Worm (Caenorhabditis elegans) whole organism, early embryonic: ENCODE results near the gene F56H9.6.

ENCODE experiments used
- B0310.2 ChIP-seq: sonication (generic microtip); optimal IDR thresholded peaks from 2 replicates; lab custom pipeline; 2016; ENCODE audit warnings: mild to moderate bottlenecking, missing genetic modification characterization, missing compliant biosample characterization
- F13C5.2 ChIP-seq: sonication (generic microtip); optimal IDR thresholded peaks from 2 replicates; lab custom pipeline; 2017; ENCODE audit warnings: mild to moderate bottlenecking, missing genetic modification characterization, inconsistent platforms, missing compliant biosample characterization
- aly-1 ChIP-seq: sonication (generic microtip); optimal IDR thresholded peaks from 2 replicates; lab custom pipeline; 2016; ENCODE audit warnings: missing genetic modification characterization, missing compliant biosample characterization
- ama-1 ChIP-seq: fragments of 150-350 bp; optimal IDR thresholded peaks from 2 replicates; lab custom pipeline; 2014
- ceh-13 ChIP-seq: fragments of 200-800 bp; sonication (Bioruptor generic); optimal IDR thresholded peaks from 2 replicates; lab custom pipeline; 2018; ENCODE audit warnings: mild to moderate bottlenecking, missing genetic modification characterization, missing compliant biosample characterization
- ceh-36 ChIP-seq: sonication (generic microtip); optimal IDR thresholded peaks from 2 replicates; lab custom pipeline; 2016; ENCODE audit warnings: missing genetic modification characterization, inconsistent platforms, missing compliant biosample characterization
- ets-7 ChIP-seq: sonication (generic microtip); optimal IDR thresholded peaks from 2 replicates; lab custom pipeline; 2016; ENCODE audit warnings: missing genotype, missing genetic modification characterization, missing compliant biosample characterization
- flt-1 ChIP-seq: fragments of 200-800 bp; sonication (Bioruptor generic); IDR thresholded peaks from 2 replicates; pipeline ENCODE4 v1.3.6; 2022; ENCODE audit warnings: missing genetic modification characterization, missing compliant biosample characterization
- hmbx-1 ChIP-seq: sonication (generic microtip); optimal IDR thresholded peaks from 2 replicates; lab custom pipeline; 2016; ENCODE audit warnings: mild to moderate bottlenecking, missing genetic modification characterization, missing compliant biosample characterization
- hmg-4 ChIP-seq: fragments of 200-800 bp; sonication (Bioruptor generic); optimal IDR thresholded peaks from 2 replicates; lab custom pipeline; 2018; ENCODE audit warnings: mild to moderate bottlenecking, missing genetic modification characterization, missing compliant biosample characterization
- hnd-1 ChIP-seq: sonication (generic microtip); optimal IDR thresholded peaks from 2 replicates; lab custom pipeline; 2016; ENCODE audit warnings: missing genetic modification characterization, missing compliant biosample characterization
- pes-1 ChIP-seq: fragments of 200-800 bp; sonication (Bioruptor generic); IDR thresholded peaks from 2 replicates; pipeline ENCODE4 v1.3.6; 2022; ENCODE audit warnings: missing genetic modification reagents, missing genetic modification characterization, missing compliant biosample characterization
- scrt-1 ChIP-seq: fragments of 200-800 bp; sonication (Bioruptor generic); IDR thresholded peaks from 2 replicates; pipeline ENCODE4 v1.3.6; 2022; ENCODE audit warnings: missing genetic modification characterization, missing compliant biosample characterization
- sea-1 ChIP-seq: fragments of 200-800 bp; sonication (Bioruptor generic); conservative IDR thresholded peaks from 2 replicates; pipeline ENCODE4 v1.3.6; 2022; ENCODE audit warnings: missing genetic modification characterization, missing compliant biosample characterization
- tbx-11 ChIP-seq: fragments of 200-800 bp; sonication (Bioruptor generic); IDR thresholded peaks from 2 replicates; pipeline ENCODE4 v1.3.6; 2022; ENCODE audit warnings: missing genetic modification characterization, missing compliant biosample characterization
- tbx-37 ChIP-seq: fragments of 200-800 bp; sonication (Bioruptor generic); conservative IDR thresholded peaks from 2 replicates; pipeline ENCODE4 v1.3.6; 2022; ENCODE audit warnings: missing genetic modification reagents, missing genetic modification characterization, missing compliant biosample characterization
- tra-4 ChIP-seq: sonication (generic microtip); optimal IDR thresholded peaks from 2 replicates; lab custom pipeline; 2017; ENCODE audit warnings: missing genetic modification characterization, missing compliant biosample characterization

The F56H9.6 gene

ce11 chrV:12640384-12640783 is 10.7 kb upstream of the F56H9.6 start, which contains the start of gene gpa-8:
gpa-8 (minus strand) TSS chrV:12640484.
- TF ChIP-seq tbx-11 (GFP tag; lab: Robert Waterston, UW) = no peak

- no peak for TF ChIP-seq tra-4 (tag; lab: Kevin White, UChicago)
- TF ChIP-seq ets-7 (tag; lab: Kevin White, UChicago) = no peak
- no peak for TF ChIP-seq hmbx-1 (tag; lab: Kevin White, UChicago)
- TF ChIP-seq hmg-4 (GFP tag; lab: Kevin White, UChicago) = no peak
- TF ChIP-seq ceh-36 (tag; lab: Kevin White, UChicago) = no peak
- no peak for TF ChIP-seq B0310.2 (tag; lab: Kevin White, UChicago)
- TF ChIP-seq aly-1 = no peak
- no peak for TF ChIP-seq hnd-1
- TF ChIP-seq pes-1 (GFP tag; lab: Robert Waterston, UW) = no peak
These were observed 8.3 kb upstream of the F56H9.6 start for ce11 chrV:12637764-12638502.

DNA sequence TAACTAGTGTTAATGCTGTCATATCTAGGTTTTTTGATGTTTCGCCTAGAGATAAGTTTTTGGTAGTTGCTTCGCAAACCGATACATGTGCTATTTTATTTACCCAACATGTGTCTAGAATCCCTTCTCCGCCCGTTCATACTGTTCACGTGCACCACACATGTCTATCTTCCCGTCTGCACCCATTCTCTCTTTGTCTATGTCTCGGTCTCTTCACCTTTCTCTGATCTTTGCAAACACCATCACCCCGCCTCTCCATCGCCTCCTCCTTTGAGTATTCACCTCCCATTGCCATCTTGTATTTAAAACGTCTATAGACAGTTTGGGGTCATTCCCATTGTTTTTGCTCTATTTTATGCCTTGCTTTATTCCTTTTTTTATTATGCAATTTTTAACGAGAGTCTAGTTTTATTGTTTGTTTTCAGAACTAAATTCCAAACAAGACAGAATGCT is 7.6 kb upstream of the F56H9.6 start, which contains the start of gene F56H9.2:
TSS of gene F56H9.2 (plus strand) at position 426 of the 453 bp plus-strand sequence.
- TF ChIP-seq ama-1 (lab: Kevin White, UChicago) (no peak), aly-1 (no peak), sea-1 (GFP tag; lab: Robert Waterston, UW) (no peak), F13C5.2 (tag; lab: Kevin White, UChicago) (no peak), hmg-4 (GFP tag; lab: Kevin White, UChicago) (no peak), flt-1 (no peak), tra-4 (tag; lab: Kevin White, UChicago) (no peak), hmbx-1 (tag; lab: Kevin White, UChicago) (no peak), pes-1 (GFP tag; lab: Robert Waterston, UW) (no peak), hnd-1 (no peak)

DNA sequence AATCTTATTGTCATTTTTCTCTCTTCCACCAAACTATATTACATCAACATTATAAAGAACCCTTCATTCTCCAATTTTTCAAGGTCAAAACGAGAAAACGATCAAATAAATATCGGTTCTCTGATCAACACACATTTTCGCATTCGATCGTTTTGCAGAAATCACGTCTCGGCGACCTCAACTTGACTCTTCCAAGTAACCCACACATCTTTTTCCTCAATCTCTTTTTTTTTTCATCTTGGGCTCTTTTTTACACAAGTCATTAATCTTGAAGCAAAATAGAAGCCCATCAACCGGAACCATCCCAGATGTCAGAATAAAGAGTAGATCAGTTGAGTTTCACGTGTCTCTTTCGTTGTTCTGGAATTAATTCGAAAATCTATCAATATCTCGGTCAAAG is 6.6 kb upstream of the F56H9.6 start:
- TF ChIP-seq hmg-4 (GFP tag; lab: Kevin White, UChicago) (no peak), ets-7 (tag; lab: Kevin White, UChicago) (no peak), flt-1 (no peak), pes-1 (GFP tag; lab: Robert Waterston, UW) (no peak)

DNA sequence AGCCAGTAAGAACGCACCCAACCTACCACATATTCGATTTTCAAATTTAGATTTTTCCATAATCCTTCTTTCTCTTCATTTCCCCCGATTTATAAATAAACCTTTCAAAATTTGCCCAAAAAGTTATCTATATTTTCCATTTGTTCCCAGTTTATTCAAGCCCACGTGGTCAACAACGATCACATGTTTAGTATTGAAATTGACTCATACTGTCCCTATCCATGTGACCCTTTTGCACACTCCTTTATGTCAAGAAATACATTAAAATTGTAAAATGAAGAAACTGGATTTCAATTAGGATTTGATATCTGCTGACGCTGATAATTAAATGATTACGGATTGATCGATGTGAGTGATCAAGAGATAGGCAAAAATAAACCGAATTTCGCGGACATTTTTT is 5.6 kb upstream of the F56H9.6 start:
- no peak for TF ChIP-seq hmg-4 (GFP tag; lab: Kevin White, UChicago)
- TF ChIP-seq ceh-13 (GFP tag; lab: Kevin White, UChicago) = no peak
- no peak for TF ChIP-seq ets-7 (tag; lab: Kevin White, UChicago)
- TF ChIP-seq F13C5.2 (tag; lab: Kevin White, UChicago) = no peak
- no peak for TF ChIP-seq hnd-1
- TF ChIP-seq tbx-11 (GFP tag; lab: Robert Waterston, UW) = no peak
- no peak for TF ChIP-seq ama-1 (lab: Kevin White, UChicago)

- TF ChIP-seq pes-1 (GFP tag; lab: Robert Waterston, UW) = no peak
- no peak for TF ChIP-seq tbx-37 (GFP tag; lab: Robert Waterston, UW)
- no peak for TF ChIP-seq ets-7 (tag; lab: Kevin White, UChicago)
- no peak for TF ChIP-seq ceh-13 (GFP tag; lab: Kevin White, UChicago)
- no peak for TF ChIP-seq tbx-11 (GFP tag; lab: Robert Waterston, UW)
- TF ChIP-seq hmg-4 (GFP tag; lab: Kevin White, UChicago) = no peak
- no peak for TF ChIP-seq ama-1 (lab: Kevin White, UChicago)
- TF ChIP-seq sea-1 (GFP tag; lab: Robert Waterston, UW) = no peak
- TF ChIP-seq aly-1 = no peak
- TF ChIP-seq F13C5.2 (tag; lab: Kevin White, UChicago) = no peak
- TF ChIP-seq ceh-36 (tag; lab: Kevin White, UChicago) = no peak
- no peak for TF ChIP-seq hmbx-1 (tag; lab: Kevin White, UChicago)
- TF ChIP-seq hnd-1 = no peak
- TF ChIP-seq tra-4 (tag; lab: Kevin White, UChicago) = no peak
These were observed 5.1 kb upstream of the F56H9.6 start for ce11 chrV:12634746-12635145.

DNA sequence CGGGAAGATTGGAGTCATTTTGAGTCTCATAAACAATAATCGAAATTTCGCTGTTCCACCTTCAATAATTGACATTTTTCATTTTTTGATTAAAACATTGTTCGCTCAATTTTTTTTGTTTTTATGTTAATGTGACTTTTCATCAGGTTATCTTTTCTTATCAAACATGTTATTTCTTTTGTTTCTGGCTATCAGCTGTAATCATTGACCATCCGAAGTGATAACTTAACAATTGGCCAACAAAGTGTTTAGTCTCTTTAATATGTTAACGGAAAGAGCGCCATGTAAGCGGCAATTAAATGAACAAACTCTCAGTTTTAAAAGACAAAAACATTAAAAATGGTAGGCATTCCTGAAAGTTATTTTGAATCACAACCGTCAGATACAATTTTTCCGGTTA is 4.4 kb upstream of the F56H9.6 start:
- no peak for TF ChIP-seq pes-1 (GFP tag; lab: Robert Waterston, UW)
- no peak for TF ChIP-seq ceh-13 (GFP tag; lab: Kevin White, UChicago)
- no peak for TF ChIP-seq tra-4 (tag; lab: Kevin White, UChicago)
- TF ChIP-seq hmbx-1 (tag; lab: Kevin White, UChicago) = no peak
- no peak for TF ChIP-seq B0310.2 (tag; lab: Kevin White, UChicago)
- TF ChIP-seq sea-1 (GFP tag; lab: Robert Waterston, UW) = no peak
- no peak for TF ChIP-seq hmg-4 (GFP tag; lab: Kevin White, UChicago)
- TF ChIP-seq ama-1 (lab: Kevin White, UChicago) = no peak
- TF ChIP-seq flt-1 = no peak
- TF ChIP-seq scrt-1 (GFP tag; lab: Robert Waterston, UW) = no peak
- TF ChIP-seq aly-1 = no peak
- no peak for TF ChIP-seq tbx-11 (GFP tag; lab: Robert Waterston, UW)
- no peak for TF ChIP-seq tbx-37 (GFP tag; lab: Robert Waterston, UW)
- no peak for TF ChIP-seq F13C5.2 (tag; lab: Kevin White, UChicago)
- TF ChIP-seq hnd-1 = no peak
- TF ChIP-seq ceh-36 (tag; lab: Kevin White, UChicago) = no peak
- TF ChIP-seq ets-7 (tag; lab: Kevin White, UChicago) = no peak

ce11 chrV:12633046-12633445 is 3.4 kb upstream of the F56H9.6 start:
- TF ChIP-seq hmg-4 (GFP tag; lab: Kevin White, UChicago) = no peak
- TF ChIP-seq tbx-11 (GFP tag; lab: Robert Waterston, UW) = peak; percentile 56; the same call in 1 of the 2 replicates
